Fruit fly (Drosophila melanogaster): ENCODE measurements around the gene escl.

escl gene

dm6 chr2L:12007331-12007791, 16.6 kb downstream of the escl start (continued):
- TF ChIP-seq mld (GFP tag; IDR thresholded peaks at IDR 0.05; ENCODE audit: partially characterized antibody) = no peak
- TF ChIP-seq CG9797 (GFP tag; optimal IDR thresholded peaks at IDR 0.05) = peak; percentile 17
- peak; percentile 85 for TF ChIP-seq gro (GFP tag; optimal IDR thresholded peaks at IDR 0.05)
- TF ChIP-seq Vsx1 (GFP tag; optimal IDR thresholded peaks at IDR 0.05) = peak; percentile 62
- TF ChIP-seq Rfx (GFP tag; IDR thresholded peaks at IDR 0.05) = no peak
- TF ChIP-seq hkb (optimal IDR thresholded peaks at IDR 0.05) = peak; percentile 57
- TF ChIP-seq hkb (GFP tag; IDR thresholded peaks at IDR 0.05) = no peak
- TF ChIP-seq CG1529 (GFP tag; optimal IDR thresholded peaks at IDR 0.05) = peak; percentile 50
- TF ChIP-seq fd102C (GFP tag; optimal IDR thresholded peaks at IDR 0.05) = peak; percentile 50
- peak; percentile 49 for TF ChIP-seq PHDP (tag; optimal IDR thresholded peaks at IDR 0.05)
- no peak for TF ChIP-seq CG11696 (GFP tag; IDR thresholded peaks at IDR 0.05)
- peak; percentile 64 for TF ChIP-seq CG3838 (GFP tag; optimal IDR thresholded peaks at IDR 0.05)
- TF ChIP-seq Dp (GFP tag; optimal IDR thresholded peaks at IDR 0.05) = peak; percentile 76
- TF ChIP-seq E2f2 (GFP tag; IDR thresholded peaks at IDR 0.05) = no peak
- no peak for TF ChIP-seq Dip3 (GFP tag; optimal IDR thresholded peaks at IDR 0.05)
- peak; percentile 100 for TF ChIP-seq CG10543 (GFP tag; optimal IDR thresholded peaks at IDR 0.05)
- TF ChIP-seq Sin3A (optimal IDR thresholded peaks at IDR 0.05) = no peak
- no peak for TF ChIP-seq CG14050 (GFP tag; IDR thresholded peaks at IDR 0.05)
- TF ChIP-seq CG11093 (GFP tag; IDR thresholded peaks at IDR 0.05) = peak; percentile 58; the same call in 1 of the 3 replicates
- TF ChIP-seq Ssrp (tag; optimal IDR thresholded peaks at IDR 0.05) = no peak
- TF ChIP-seq Mrtf (GFP tag; IDR thresholded peaks at IDR 0.05) = no peak
- TF ChIP-seq so (GFP tag; IDR thresholded peaks at IDR 0.05) = no peak
- peak; percentile 52 for TF ChIP-seq CG6765 (GFP tag; optimal IDR thresholded peaks at IDR 0.05)
- TF ChIP-seq sqz (GFP tag; optimal IDR thresholded peaks at IDR 0.05) = peak; percentile 96
- TF ChIP-seq Ravus (GFP tag; IDR thresholded peaks at IDR 0.05) = no peak
- TF ChIP-seq jumu (GFP tag; optimal IDR thresholded peaks at IDR 0.05) = peak; percentile 44
- TF ChIP-seq toy (GFP tag; IDR thresholded peaks at IDR 0.05) = no peak
- TF ChIP-seq salm (tag; optimal IDR thresholded peaks at IDR 0.05) = peak; percentile 43
- no peak for TF ChIP-seq Dref (GFP tag; IDR thresholded peaks at IDR 0.05)
- TF ChIP-seq mam (GFP tag; optimal IDR thresholded peaks at IDR 0.05) = peak; percentile 12
- peak; percentile 77 for TF ChIP-seq her (GFP tag; optimal IDR thresholded peaks at IDR 0.05)
- TF ChIP-seq CG13296 (GFP tag; optimal IDR thresholded peaks at IDR 0.05) = peak; percentile 60
- TF ChIP-seq Meics (GFP tag; optimal IDR thresholded peaks at IDR 0.05) = no peak
- peak; percentile 35 for TF ChIP-seq Oli (tag; optimal IDR thresholded peaks at IDR 0.05)
- peak; percentile 85 for TF ChIP-seq CG12219 (GFP tag; optimal IDR thresholded peaks at IDR 0.05)
- peak; percentile 79 for TF ChIP-seq CTCF (GFP tag; optimal IDR thresholded peaks at IDR 0.05)
- TF ChIP-seq CG32772 (GFP tag; IDR thresholded peaks at IDR 0.05) = no peak
- TF ChIP-seq ci (GFP tag; IDR thresholded peaks at IDR 0.05) = no peak
- TF ChIP-seq prd (optimal IDR thresholded peaks at IDR 0.05) = no peak
- TF ChIP-seq prd (GFP tag; IDR thresholded peaks at IDR 0.05) = no peak
- no peak for TF ChIP-seq CG4282 (GFP tag; optimal IDR thresholded peaks at IDR 0.05)
- peak; percentile 10 for TF ChIP-seq en (GFP tag; optimal IDR thresholded peaks at IDR 0.05)
- no peak for TF ChIP-seq CG7786 (GFP tag; optimal IDR thresholded peaks at IDR 0.05)
- TF ChIP-seq vfl (GFP tag; optimal IDR thresholded peaks at IDR 0.05) = peak; percentile 23
- peak; percentile 6 for TF ChIP-seq psq (GFP tag; optimal IDR thresholded peaks at IDR 0.05)
- no peak for TF ChIP-seq nerfin-2 (GFP tag; IDR thresholded peaks at IDR 0.05; ENCODE audit: partially characterized antibody)
- peak; percentile 84 for TF ChIP-seq CG15269 (tag; optimal IDR thresholded peaks at IDR 0.05)
- TF ChIP-seq z (GFP tag; IDR thresholded peaks at IDR 0.05) = no peak
- peak; percentile 50 for TF ChIP-seq Jarid2 (GFP tag; optimal IDR thresholded peaks at IDR 0.05)
- no peak for TF ChIP-seq CG11247 (GFP tag; IDR thresholded peaks at IDR 0.05)
- peak; percentile 93 for TF ChIP-seq CG15601 (tag; optimal IDR thresholded peaks at IDR 0.05)
- TF ChIP-seq Sry-δ (GFP tag; optimal IDR thresholded peaks at IDR 0.05) = peak; percentile 15
- peak; percentile 41 for TF ChIP-seq CG3065 (GFP tag; optimal IDR thresholded peaks at IDR 0.05)
- peak; percentile 50 for TF ChIP-seq repo (GFP tag; optimal IDR thresholded peaks at IDR 0.05)

Measured in whole organism, embryonic.